Comparison of ENCODE assay signal across 4 worm cellular contexts in the genomic region with DNA sequence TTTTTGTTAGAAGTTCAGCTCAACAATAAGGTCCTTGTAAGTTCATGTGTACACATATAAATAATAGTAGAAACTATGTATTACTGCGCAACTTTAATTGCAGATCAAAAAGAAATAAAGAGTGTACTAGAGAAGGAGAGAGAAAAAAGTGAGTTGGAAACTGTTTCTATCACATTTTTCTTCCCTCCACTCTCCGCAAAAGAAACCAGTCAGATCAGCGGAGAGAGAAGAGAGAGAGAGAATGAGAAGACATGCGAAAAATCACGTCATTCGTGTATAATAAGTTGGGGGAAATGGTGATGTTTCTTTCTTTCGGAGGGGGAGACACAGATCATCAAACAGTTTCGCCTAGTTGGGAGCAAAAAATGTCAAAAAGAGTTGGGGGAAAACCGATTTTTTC.
TF ChIP-seq lines count a peak whose summit lies in the region.

No protein-coding gene starts in this region.

TF ChIP-seq in whole organism, L1 larva, 84 proteins besides CTCF, POLR2A, EP300 and RAD21 (continued from another document and continues in another):
- TF ChIP-seq sptf-1 (tag; optimal IDR thresholded peaks at IDR 0.05; lab: Kevin White, UChicago) (no peak), vab-15 (tag; optimal IDR thresholded peaks at IDR 0.05; lab: Kevin White, UChicago) (no peak), elt-3 (tag; optimal IDR thresholded peaks at IDR 0.05; lab: Kevin White, UChicago) (peak in 2 of 6 experiments; percentile 31 to 75), nhr-90 (tag; optimal IDR thresholded peaks at IDR 0.05; lab: Kevin White, UChicago; ENCODE audit: poor library complexity) (peak; percentile 12), mef-2 (tag; optimal IDR thresholded peaks at IDR 0.05; lab: Kevin White, UChicago) (no peak), unc-30 (tag; optimal IDR thresholded peaks at IDR 0.05; lab: Kevin White, UChicago) (no peak), lin-35 (GFP tag; optimal IDR thresholded peaks at IDR 0.05; lab: Kevin White, UChicago) (peak in 1 of 2 experiments; percentile 63), ztf-4 (tag; optimal IDR thresholded peaks at IDR 0.05; lab: Kevin White, UChicago) (no peak), nhr-71 (tag; optimal IDR thresholded peaks at IDR 0.05; lab: Kevin White, UChicago) (peak; percentile 54), skn-1 (tag; optimal IDR thresholded peaks at IDR 0.05; lab: Kevin White, UChicago) (peak; percentile 14), hpl-2 (GFP tag; optimal IDR thresholded peaks at IDR 0.05; lab: Kevin White, UChicago) (no peak), swsn-7 (tag; optimal IDR thresholded peaks at IDR 0.05; lab: Kevin White, UChicago) (peak; percentile 27), snu-23 (GFP tag; optimal IDR thresholded peaks at IDR 0.05; lab: Kevin White, UChicago) (peak; percentile 71), alr-1 (tag; optimal IDR thresholded peaks at IDR 0.05; lab: Kevin White, UChicago; ENCODE audit: borderline replicate concordance) (no peak), elt-2 (tag; optimal IDR thresholded peaks at IDR 0.05; lab: Kevin White, UChicago) (no peak), lin-14 (GFP tag; optimal IDR thresholded peaks at IDR 0.05; lab: Kevin White, UChicago) (peak; percentile 73), hlh-17 (GFP tag; optimal IDR thresholded peaks at IDR 0.05; lab: Kevin White, UChicago; ENCODE audit: borderline replicate concordance) (no peak), ceh-63 (GFP tag; optimal IDR thresholded peaks at IDR 0.05; lab: Kevin White, UChicago) (no peak), hlh-4 (tag; optimal IDR thresholded peaks at IDR 0.05; lab: Kevin White, UChicago) (no peak), C34B4.2 (tag; optimal IDR thresholded peaks at IDR 0.05; lab: Kevin White, UChicago) (no peak), mep-1 (tag; optimal IDR thresholded peaks at IDR 0.05; lab: Kevin White, UChicago) (peak; percentile 45), lin-39 (tag; optimal IDR thresholded peaks at IDR 0.05; lab: Kevin White, UChicago) (no peak), nhr-19 (GFP tag; conservative IDR thresholded peaks at IDR 0.05; lab: Robert Waterston, UW) (no peak), nhr-85 (tag; lab: Kevin White, UChicago) (peak; percentile 77), nhr-76 (tag; optimal IDR thresholded peaks at IDR 0.05; lab: Kevin White, UChicago) (no peak), nhr-84 (tag; optimal IDR thresholded peaks at IDR 0.05; lab: Kevin White, UChicago) (no peak), unc-98 (GFP tag; IDR thresholded peaks at IDR 0.05; lab: Robert Waterston, UW) (no peak), sox-4 (tag; optimal IDR thresholded peaks at IDR 0.05; lab: Kevin White, UChicago) (no peak), tbx-2 (tag; optimal IDR thresholded peaks at IDR 0.05; lab: Kevin White, UChicago) (peak; percentile 11), blmp-1 (tag; optimal IDR thresholded peaks at IDR 0.05; lab: Kevin White, UChicago) (peak; percentile 93), unc-130 (tag; optimal IDR thresholded peaks at IDR 0.05; lab: Kevin White, UChicago) (no peak), pag-3 (tag; optimal IDR thresholded peaks at IDR 0.05; lab: Kevin White, UChicago; ENCODE audit: borderline replicate concordance, insufficient read depth) (no peak)

TF ChIP-seq in whole organism, L2 larva, 48 proteins besides CTCF, POLR2A, EP300 and RAD21 (continued from another document):
- TF ChIP-seq lsy-2 (tag; optimal IDR thresholded peaks at IDR 0.05; lab: Kevin White, UChicago) (peak in 1 of 2 experiments; percentile 33), blmp-1 (tag; optimal IDR thresholded peaks at IDR 0.05; lab: Kevin White, UChicago; ENCODE audit: insufficient read depth) (peak; percentile 76), lin-13 (GFP tag; optimal IDR thresholded peaks at IDR 0.05; lab: Kevin White, UChicago) (no peak), ztf-4 (tag; optimal IDR thresholded peaks at IDR 0.05; lab: Kevin White, UChicago) (peak; percentile 45), dmd-4 (tag; optimal IDR thresholded peaks at IDR 0.05; lab: Kevin White, UChicago) (no peak), ztf-11 (tag; optimal IDR thresholded peaks at IDR 0.05; lab: Kevin White, UChicago) (no peak), fos-1 (tag; optimal IDR thresholded peaks at IDR 0.05; lab: Kevin White, UChicago) (peak; percentile 53), unc-39 (tag; optimal IDR thresholded peaks at IDR 0.05; lab: Kevin White, UChicago) (no peak), nhr-12 (tag; optimal IDR thresholded peaks at IDR 0.05; lab: Kevin White, UChicago) (no peak), unc-55 (GFP tag; optimal IDR thresholded peaks at IDR 0.05; lab: Kevin White, UChicago) (no peak), unc-62 (GFP tag; optimal IDR thresholded peaks at IDR 0.05; lab: Kevin White, UChicago) (no peak), nhr-21 (tag; optimal IDR thresholded peaks at IDR 0.05; lab: Kevin White, UChicago) (peak; percentile 52), nhr-237 (tag; optimal IDR thresholded peaks at IDR 0.05; lab: Kevin White, UChicago) (no peak), nhr-10 (tag; optimal IDR thresholded peaks at IDR 0.05; lab: Kevin White, UChicago) (no peak), crh-2 (tag; optimal IDR thresholded peaks at IDR 0.05; lab: Kevin White, UChicago) (peak; percentile 76), nhr-6 (tag; optimal IDR thresholded peaks at IDR 0.05; lab: Kevin White, UChicago) (peak; percentile 35), nhr-129 (tag; optimal IDR thresholded peaks at IDR 0.05; lab: Kevin White, UChicago) (peak; percentile 46), Y55F3AM.14 (GFP tag; optimal IDR thresholded peaks at IDR 0.05; lab: Kevin White, UChicago) (no peak), nhr-23 (tag; optimal IDR thresholded peaks at IDR 0.05; lab: Kevin White, UChicago) (no peak), F13H6.1 (tag; optimal IDR thresholded peaks at IDR 0.05; lab: Kevin White, UChicago) (peak; percentile 59), gmeb-1 (tag; optimal IDR thresholded peaks at IDR 0.05; lab: Kevin White, UChicago) (no peak), nhr-11 (tag; optimal IDR thresholded peaks at IDR 0.05; lab: Kevin White, UChicago) (no peak), sma-9 (GFP tag; optimal IDR thresholded peaks at IDR 0.05; lab: Kevin White, UChicago) (peak; percentile 51), sma-9 (tag; optimal IDR thresholded peaks at IDR 0.05; lab: Kevin White, UChicago) (no peak), ZK546.5 (tag; optimal IDR thresholded peaks at IDR 0.05; lab: Kevin White, UChicago) (no peak), zag-1 (tag; optimal IDR thresholded peaks at IDR 0.05; lab: Kevin White, UChicago) (no peak), R02D3.7 (tag; optimal IDR thresholded peaks at IDR 0.05; lab: Kevin White, UChicago) (no peak), ceh-82 (tag; optimal IDR thresholded peaks at IDR 0.05; lab: Kevin White, UChicago) (no peak)
TF ChIP-seq in whole organism, L2 larva: peak in this region for 12.

TF ChIP-seq in whole organism, L3 larva, 47 proteins besides CTCF, POLR2A, EP300 and RAD21 (continued from another document):
- no peak for TF ChIP-seq fos-1 (tag; optimal IDR thresholded peaks at IDR 0.05; lab: Kevin White, UChicago)
- peak; percentile 43 for TF ChIP-seq nfya-1 (tag; optimal IDR thresholded peaks at IDR 0.05; lab: Kevin White, UChicago; ENCODE audit: insufficient read depth)
- no peak for TF ChIP-seq lsy-12 (tag; optimal IDR thresholded peaks at IDR 0.05; lab: Kevin White, UChicago)
- TF ChIP-seq pha-4 (tag; optimal IDR thresholded peaks at IDR 0.05; lab: Kevin White, UChicago): peak; percentile 67
- peak; percentile 42 for TF ChIP-seq elt-2 (tag; optimal IDR thresholded peaks at IDR 0.05; lab: Kevin White, UChicago)
- TF ChIP-seq mdl-1 (tag; optimal IDR thresholded peaks at IDR 0.05; lab: Kevin White, UChicago): no peak
- no peak for TF ChIP-seq eor-1 (tag; optimal IDR thresholded peaks at IDR 0.05; lab: Kevin White, UChicago)
- TF ChIP-seq ama-1 (optimal IDR thresholded peaks at IDR 0.05; lab: Kevin White, UChicago): no peak
- TF ChIP-seq mml-1 (tag; optimal IDR thresholded peaks at IDR 0.05; lab: Kevin White, UChicago): no peak
- no peak for TF ChIP-seq ceh-9 (tag; optimal IDR thresholded peaks at IDR 0.05; lab: Kevin White, UChicago)
TF ChIP-seq in whole organism, L3 larva: peak in this region for 7.

TF ChIP-seq in whole organism, L4 larva, 104 proteins besides CTCF, POLR2A, EP300 and RAD21 (continued from another document):
- TF ChIP-seq dpl-1 (GFP tag; optimal IDR thresholded peaks at IDR 0.05; lab: Kevin White, UChicago) (no peak), mdl-1 (tag; optimal IDR thresholded peaks at IDR 0.05; lab: Kevin White, UChicago) (peak; percentile 9 to 75), nhr-77 (tag; optimal IDR thresholded peaks at IDR 0.05; lab: Kevin White, UChicago) (peak; percentile 57), daf-16 (GFP tag; optimal IDR thresholded peaks at IDR 0.05; lab: Kevin White, UChicago) (no peak), daf-16 (tag; optimal IDR thresholded peaks at IDR 0.05; lab: Kevin White, UChicago) (no peak), nhr-76 (tag; optimal IDR thresholded peaks at IDR 0.05; lab: Kevin White, UChicago) (no peak), Y105C5A.15 (GFP tag; IDR thresholded peaks at IDR 0.05; lab: Robert Waterston, UW) (no peak), Y48G9A.11 (GFP tag; IDR thresholded peaks at IDR 0.05; lab: Robert Waterston, UW) (no peak), nhr-111 (GFP tag; optimal IDR thresholded peaks at IDR 0.05; lab: Kevin White, UChicago) (no peak), ceh-32 (tag; optimal IDR thresholded peaks at IDR 0.05; lab: Kevin White, UChicago; ENCODE audit: poor library complexity) (no peak), nhr-48 (tag; optimal IDR thresholded peaks at IDR 0.05; lab: Kevin White, UChicago) (no peak), R02D3.7 (tag; optimal IDR thresholded peaks at IDR 0.05; lab: Kevin White, UChicago) (no peak), T26A8.4 (GFP tag; IDR thresholded peaks at IDR 0.05; lab: Robert Waterston, UW) (no peak), tag-97 (GFP tag; IDR thresholded peaks at IDR 0.05; lab: Robert Waterston, UW) (no peak), hlh-11 (tag; optimal IDR thresholded peaks at IDR 0.05; lab: Kevin White, UChicago) (peak; percentile 70), dve-1 (tag; optimal IDR thresholded peaks at IDR 0.05; lab: Kevin White, UChicago; ENCODE audit: insufficient read depth) (peak; percentile 65), ceh-20 (GFP tag; IDR thresholded peaks at IDR 0.05; lab: Robert Waterston, UW) (no peak), lsy-2 (tag; optimal IDR thresholded peaks at IDR 0.05; lab: Kevin White, UChicago) (peak in 1 of 2 experiments; percentile 51), ceh-44 (GFP tag; IDR thresholded peaks at IDR 0.05; lab: Robert Waterston, UW) (no peak), egl-27 (tag; optimal IDR thresholded peaks at IDR 0.05; lab: Kevin White, UChicago) (no peak), attf-4 (tag; optimal IDR thresholded peaks at IDR 0.05; lab: Kevin White, UChicago) (no peak), nhr-41 (GFP tag; IDR thresholded peaks at IDR 0.05; lab: Robert Waterston, UW) (no peak), nhr-28 (tag; optimal IDR thresholded peaks at IDR 0.05; lab: Kevin White, UChicago) (peak; percentile 87), F49E8.2 (tag; optimal IDR thresholded peaks at IDR 0.05; lab: Kevin White, UChicago; ENCODE audit: borderline replicate concordance) (no peak), T20F7.1 (GFP tag; optimal IDR thresholded peaks at IDR 0.05; lab: Kevin White, UChicago) (peak; percentile 67), hmg-1.1 (GFP tag; IDR thresholded peaks at IDR 0.05; lab: Robert Waterston, UW) (0 out of 2 replicates have a peak, but pooled peaks have one; percentile 26), hlh-30 (tag; optimal IDR thresholded peaks at IDR 0.05; lab: Kevin White, UChicago; ENCODE audit: insufficient read depth) (peak; percentile 68), mes-2 (tag; optimal IDR thresholded peaks at IDR 0.05; lab: Kevin White, UChicago; ENCODE audit: poor library complexity, severe bottlenecking) (peak; percentile 50), dmd-6 (GFP tag; IDR thresholded peaks at IDR 0.05; lab: Robert Waterston, UW) (peak; percentile 73), daf-12 (tag; optimal IDR thresholded peaks at IDR 0.05; lab: Kevin White, UChicago) (no peak), lin-13 (GFP tag; optimal IDR thresholded peaks at IDR 0.05; lab: Kevin White, UChicago) (no peak), sdz-12 (GFP tag; optimal IDR thresholded peaks at IDR 0.05; lab: Kevin White, UChicago) (no peak), aly-2 (tag; optimal IDR thresholded peaks at IDR 0.05; lab: Kevin White, UChicago) (no peak), mep-1 (tag; optimal IDR thresholded peaks at IDR 0.05; lab: Kevin White, UChicago) (peak; percentile 66), zip-2 (tag; optimal IDR thresholded peaks at IDR 0.05; lab: Kevin White, UChicago) (no peak), jun-1 (tag; optimal IDR thresholded peaks at IDR 0.05; lab: Kevin White, UChicago) (peak; percentile 3)
